Worm (Caenorhabditis elegans) whole organism, L1 larva: ENCODE measurements around the gene ccdc-149.

Source experiments
- F16B12.6 ChIP-seq: fragments of 150-350 bp; optimal IDR thresholded peaks from 2 replicates; lab custom pipeline; 2014; ENCODE audit warnings: missing biosample characterization, missing genetic modification characterization
- blmp-1 ChIP-seq: fragments of 150-350 bp; optimal IDR thresholded peaks from 2 replicates; lab custom pipeline; 2014; ENCODE audit warnings: missing biosample characterization, missing genetic modification characterization
- ceh-82 ChIP-seq, 3 experiments: fragments of 150-350 bp in 1 of 3; sonication (generic microtip) in 2 of 3; optimal IDR thresholded peaks; 2 replicates each; lab custom pipeline; 2014 to 2017; ENCODE audit warnings: missing biosample characterization in 3 of 3, missing genetic modification characterization in 3 of 3
- xbp-1 ChIP-seq: sonication (generic microtip); optimal IDR thresholded peaks from 2 replicates; lab custom pipeline; 2016; ENCODE audit warnings: missing genetic modification characterization, missing compliant biosample characterization

DNA sequence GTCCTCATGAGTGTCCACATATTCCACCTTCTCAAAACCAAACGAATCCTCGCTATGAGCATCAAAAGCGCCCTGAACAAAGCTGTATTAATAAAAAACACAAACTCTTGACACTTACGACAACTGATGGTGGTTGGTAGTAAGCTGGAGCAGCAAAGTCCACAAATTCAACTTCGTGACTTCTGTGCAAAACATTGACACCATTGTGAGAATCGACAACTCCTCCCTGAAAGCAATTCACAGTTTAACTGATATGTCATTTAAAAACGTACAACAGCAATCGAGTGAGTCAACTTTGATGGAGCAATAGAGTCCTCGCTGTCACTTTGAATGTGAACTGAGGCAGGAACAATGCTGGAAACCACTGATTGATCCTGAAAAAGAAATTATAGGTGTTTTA is 6.2 kb upstream of the ccdc-149 start:
- TF ChIP-seq ceh-82 (tag; optimal IDR thresholded peaks at IDR 0.05; lab: Kevin White, UChicago) (no peak), blmp-1 (tag; lab: Kevin White, UChicago) (no peak), xbp-1 (tag; lab: Kevin White, UChicago) (no peak), F16B12.6 (tag; lab: Kevin White, UChicago) (no peak)
